Fruit fly (Drosophila melanogaster) whole organism, wandering third instar larva: ENCODE measurements around the gene CG10646.
A peak's percentile ranks its signal among the peaks of the same experiment; 100 is the strongest.

Source experiments
- Dif ChIP-seq: fragments of 200-275, 200-300 bp; sonication (Bioruptor generic); optimal IDR thresholded peaks from 2 replicates; lab custom pipeline; 2018; ENCODE audit warnings: missing biosample characterization, missing genetic modification characterization; ENCODE audit not compliant: partially characterized antibody
- Myc ChIP-seq: fragments of >200 bp; optimal IDR thresholded peaks from 2 replicates; lab custom pipeline; 2017
- Rel ChIP-seq, 2 experiments: fragments of 200-800 bp; sonication (Bioruptor generic) in 1 of 2; optimal IDR thresholded peaks; 2 replicates in 1 of 2; 3 replicates in 1 of 2; lab custom pipeline; 2016 to 2019; ENCODE audit warnings: mild to moderate bottlenecking in 2 of 2, missing biosample characterization in 2 of 2, missing genetic modification characterization in 2 of 2, moderate library complexity in 1 of 2
- dl ChIP-seq, 2 experiments: fragments of 175-275, 200-275 bp in 1 of 2; fragments of 200-275 bp in 1 of 2; sonication (Bioruptor generic); optimal IDR thresholded peaks; lab custom pipeline; 2018; ENCODE audit warnings: mild to moderate bottlenecking in 2 of 2, missing biosample characterization in 2 of 2, missing genetic modification characterization in 2 of 2, moderate library complexity in 2 of 2; ENCODE audit not compliant: partially characterized antibody in 2 of 2, insufficient read depth in 1 of 2
- fru ChIP-seq: fragments of 200-800 bp; sonication (Bioruptor generic); optimal IDR thresholded peaks from 3 replicates; lab custom pipeline; 2016; ENCODE audit warnings: missing biosample characterization, mild to moderate bottlenecking, missing genetic modification characterization
- lola ChIP-seq: fragments of >200 bp; optimal IDR thresholded peaks from 2 replicates; lab custom pipeline; 2017; ENCODE audit warnings: missing biosample characterization, missing genetic modification characterization
- psq ChIP-seq: fragments of 200-800 bp; sonication (Bioruptor generic); optimal IDR thresholded peaks from 3 replicates; lab custom pipeline; 2017; ENCODE audit warnings: missing biosample characterization, mild to moderate bottlenecking, missing genetic modification characterization, moderate library complexity
- sage ChIP-seq: fragments of 200-800 bp; sonication (Bioruptor generic); optimal IDR thresholded peaks from 2 replicates; lab custom pipeline; 2016; ENCODE audit warnings: missing biosample characterization, mild to moderate bottlenecking, missing genetic modification characterization

dm6 chr3L:12490418-12491035 lies 13.2 kb downstream of the CG10646 start, which contains the start of gene CG10660:
- TF ChIP-seq psq (GFP tag; lab: Kevin White, UChicago) (peak; percentile 87), lola (GFP tag; lab: Kevin White, UChicago) (no peak), fru (GFP tag; lab: Kevin White, UChicago) (peak; percentile 95), Rel (GFP tag; optimal IDR thresholded peaks at IDR 0.05; lab: Kevin White, UChicago) (peak; percentile 61), Rel (tag; optimal IDR thresholded peaks at IDR 0.05; lab: Kevin White, UChicago) (peak; percentile 18), Dif (GFP tag; lab: Kevin White, UChicago) (peak; percentile 3), Myc (lab: Kevin White, UChicago) (no peak), dl (GFP tag; optimal IDR thresholded peaks at IDR 0.05; lab: Kevin White, UChicago; ENCODE audit: insufficient read depth in 1 of 2, partially characterized antibody in 2 of 2) (no peak), sage (peak; percentile 90)
